Fruit fly (Drosophila melanogaster) whole organism, embryonic: Measurements from ENCODE around the gene Crtc.

Experiments
- Blimp-1 ChIP-seq: fragments of 200-800 bp; sonication (Bioruptor generic); optimal IDR thresholded peaks from 3 replicates; lab custom pipeline; 2018; ENCODE audit warnings: missing biosample characterization, missing genetic modification characterization, mild to moderate bottlenecking, moderate library complexity, missing genetic modification reagents
- CG10543 ChIP-seq: fragments of 200-800 bp; sonication (Bioruptor generic); optimal IDR thresholded peaks from 3 replicates; lab custom pipeline; 2017; ENCODE audit warnings: missing biosample characterization, mild to moderate bottlenecking, missing genetic modification characterization, moderate library complexity
- CG11247 ChIP-seq: fragments of 200-800 bp; sonication (Bioruptor generic); IDR thresholded peaks from 2 replicates; pipeline ENCODE4 v1.3.6; 2022; ENCODE audit warnings: missing biosample characterization, missing genetic modification characterization
- CG12299 ChIP-seq: fragments of 200-800 bp; sonication (Bioruptor generic); optimal IDR thresholded peaks from 2 replicates; lab custom pipeline; 2018; ENCODE audit warnings: missing biosample characterization, mild to moderate bottlenecking, missing genetic modification characterization
- CG13775 ChIP-seq: fragments of 200-800 bp; sonication (Bioruptor generic); optimal IDR thresholded peaks from 3 replicates; lab custom pipeline; 2017; ENCODE audit warnings: missing biosample characterization, mild to moderate bottlenecking, missing genetic modification characterization
- CG14667 ChIP-seq: fragments of 200-800 bp; sonication (Bioruptor generic); IDR thresholded peaks from 2 replicates; pipeline ENCODE4 v1.3.6; 2022; ENCODE audit warnings: missing biosample characterization, missing genetic modification characterization
- CG15011 ChIP-seq: fragments of 200-800 bp; sonication (Bioruptor generic); optimal IDR thresholded peaks from 3 replicates; lab custom pipeline; 2018; ENCODE audit warnings: missing biosample characterization, mild to moderate bottlenecking, missing genetic modification characterization
- CG15601 ChIP-seq: fragments of 200-800 bp; sonication (Bioruptor generic); optimal IDR thresholded peaks from 3 replicates; lab custom pipeline; 2019; ENCODE audit warnings: missing biosample characterization, mild to moderate bottlenecking, missing genetic modification characterization, moderate library complexity
- CG1647 ChIP-seq: fragments of 200-800 bp; sonication (Bioruptor generic); optimal IDR thresholded peaks from 3 replicates; lab custom pipeline; 2016; ENCODE audit warnings: missing biosample characterization, missing genetic modification characterization
- CG18011 ChIP-seq: fragments of 200-800 bp; sonication (Bioruptor generic); optimal IDR thresholded peaks from 2 replicates; lab custom pipeline; 2017; ENCODE audit warnings: missing biosample characterization, missing genetic modification characterization, mild to moderate bottlenecking, moderate library complexity, missing genotype
- CG31441 ChIP-seq: fragments of 200-800 bp; sonication (Bioruptor generic); IDR thresholded peaks from 2 replicates; pipeline ENCODE4 v1.3.6; 2022; ENCODE audit warnings: missing biosample characterization, missing genetic modification characterization
- CG3281 ChIP-seq: fragments of 200-800 bp; sonication (Bioruptor generic); optimal IDR thresholded peaks from 3 replicates; lab custom pipeline; 2017; ENCODE audit warnings: missing biosample characterization, mild to moderate bottlenecking, missing genetic modification characterization
- CG4730 ChIP-seq: fragments of 200-800 bp; sonication (Bioruptor generic); IDR thresholded peaks from 2 replicates; pipeline ENCODE4 v1.3.6; 2022; ENCODE audit warnings: missing biosample characterization, missing genetic modification characterization
- CG5245 ChIP-seq: fragments of 200-800 bp; sonication (Bioruptor generic); optimal IDR thresholded peaks from 3 replicates; lab custom pipeline; 2016; ENCODE audit warnings: missing biosample characterization, missing genetic modification characterization
- CG5953 ChIP-seq: fragments of 200-800 bp; sonication (Bioruptor generic); IDR thresholded peaks from 2 replicates; pipeline ENCODE4 v1.3.6; 2022; ENCODE audit warnings: missing biosample characterization, missing genetic modification characterization
- CG6689 ChIP-seq: fragments of 200-800 bp; sonication (Bioruptor generic); IDR thresholded peaks from 2 replicates; pipeline ENCODE4 v1.3.6; 2022; ENCODE audit warnings: missing biosample characterization, missing genetic modification characterization
- CG6854 ChIP-seq: fragments of 200-800 bp; sonication (Bioruptor generic); optimal IDR thresholded peaks from 3 replicates; lab custom pipeline; 2017; ENCODE audit warnings: missing biosample characterization, mild to moderate bottlenecking, missing genetic modification characterization
- CG7839 ChIP-seq: fragments of 200-800 bp; sonication (Bioruptor generic); optimal IDR thresholded peaks from 3 replicates; lab custom pipeline; 2018; ENCODE audit warnings: missing biosample characterization, mild to moderate bottlenecking, missing genetic modification characterization, moderate library complexity
- CG8944 ChIP-seq: fragments of 200-800 bp; sonication (Bioruptor generic); optimal IDR thresholded peaks from 3 replicates; lab custom pipeline; 2016; ENCODE audit warnings: missing biosample characterization, missing genetic modification characterization
- CG9932 ChIP-seq: fragments of 200-800 bp; sonication (Bioruptor generic); IDR thresholded peaks from 2 replicates; pipeline ENCODE4 v1.3.6; 2022; ENCODE audit warnings: missing biosample characterization, missing genetic modification characterization
- Dek ChIP-seq: fragments of 200-800 bp; sonication (Bioruptor generic); optimal IDR thresholded peaks from 3 replicates; lab custom pipeline; 2019; ENCODE audit warnings: missing biosample characterization, mild to moderate bottlenecking, missing genetic modification characterization, moderate library complexity
- Dref ChIP-seq: fragments of 200-800 bp; sonication (Bioruptor generic); IDR thresholded peaks from 2 replicates; pipeline ENCODE4 v1.3.6; 2022; ENCODE audit warnings: missing biosample characterization, missing genetic modification characterization
- Ets97D ChIP-seq: fragments of 200-800 bp; sonication (Bioruptor generic); optimal IDR thresholded peaks from 3 replicates; lab custom pipeline; 2016; ENCODE audit warnings: missing biosample characterization, missing genetic modification characterization
- Gug ChIP-seq: fragments of 200-800 bp; sonication (Bioruptor generic); IDR thresholded peaks from 4 replicates; pipeline ENCODE4 v1.3.6; 2022; ENCODE audit warnings: missing biosample characterization, missing genetic modification characterization
- HHEX ChIP-seq: fragments of 200-800 bp; sonication (Bioruptor generic); optimal IDR thresholded peaks from 3 replicates; lab custom pipeline; 2017; ENCODE audit warnings: missing biosample characterization, mild to moderate bottlenecking, missing genetic modification characterization, missing genetic modification reagents
- Hand ChIP-seq: fragments of 200-800 bp; sonication (Bioruptor generic); optimal IDR thresholded peaks from 2 replicates; lab custom pipeline; 2017; ENCODE audit warnings: mild to moderate bottlenecking, missing biosample characterization, missing genetic modification reagents, missing genetic modification characterization
- Hr51 ChIP-seq, 2 experiments: fragments of 200-800 bp; sonication (Bioruptor generic); optimal IDR thresholded peaks; 2 replicates in 1 of 2; 3 replicates in 1 of 2; lab custom pipeline; 2016 to 2018; ENCODE audit warnings: missing biosample characterization in 2 of 2, missing genetic modification characterization in 2 of 2, mild to moderate bottlenecking in 1 of 2, moderate library complexity in 1 of 2
- MTF-1 ChIP-seq: fragments of 200-800 bp; sonication (Bioruptor generic); optimal IDR thresholded peaks from 2 replicates; lab custom pipeline; 2018; ENCODE audit warnings: missing biosample characterization, mild to moderate bottlenecking, missing genetic modification characterization, borderline replicate concordance
- Meics ChIP-seq: fragments of 200-800 bp; sonication (Bioruptor generic); optimal IDR thresholded peaks from 2 replicates; lab custom pipeline; 2017; ENCODE audit warnings: missing biosample characterization, mild to moderate bottlenecking, missing genetic modification characterization
- NK7.1 ChIP-seq: fragments of 200-800 bp; sonication (Bioruptor generic); optimal IDR thresholded peaks from 3 replicates; lab custom pipeline; 2016; ENCODE audit warnings: missing biosample characterization, missing genetic modification characterization
- Nf-YA ChIP-seq: fragments of 200-800 bp; sonication (Bioruptor generic); IDR thresholded peaks from 2 replicates; pipeline ENCODE4 v1.3.6; 2022; ENCODE audit warnings: missing biosample characterization, missing genetic modification characterization
- Opbp ChIP-seq: fragments of 200-800 bp; sonication (Bioruptor generic); IDR thresholded peaks from 3 replicates; pipeline ENCODE4 v1.3.6; 2022; ENCODE audit warnings: missing biosample characterization, missing genetic modification characterization; ENCODE audit not compliant: partially characterized antibody
- Optix ChIP-seq: fragments of 200-800 bp; sonication (Bioruptor generic); IDR thresholded peaks from 3 replicates; pipeline ENCODE4 v1.3.6; 2022; ENCODE audit warnings: missing biosample characterization, missing genetic modification characterization
- Taf1 ChIP-seq: fragments of 200-800 bp; sonication (Bioruptor generic); IDR thresholded peaks from 2 replicates; pipeline ENCODE4 v1.3.6; 2022; ENCODE audit warnings: missing biosample characterization, missing genetic modification characterization
- Trl ChIP-seq, 3 experiments: fragments of >200 bp in 2 of 3; fragments of 200-800 bp in 1 of 3; sonication (Bioruptor generic) in 1 of 3; optimal IDR thresholded peaks; 2 replicates in 1 of 3; 3 replicates in 2 of 3; lab custom pipeline; 2016 to 2017; ENCODE audit warnings: missing biosample characterization in 1 of 3, missing genetic modification characterization in 1 of 3
- bsh ChIP-seq, 2 experiments: fragments of 200-800 bp; sonication (Bioruptor generic); optimal IDR thresholded peaks; 2 replicates each; lab custom pipeline; 2017 to 2018; ENCODE audit warnings: mild to moderate bottlenecking in 2 of 2, missing biosample characterization in 2 of 2, missing genetic modification characterization in 2 of 2, moderate library complexity in 1 of 2
- cato ChIP-seq: fragments of 200-800 bp; sonication (Bioruptor generic); optimal IDR thresholded peaks from 2 replicates; lab custom pipeline; 2016; ENCODE audit warnings: missing biosample characterization, missing genetic modification characterization, borderline replicate concordance
- cg ChIP-seq: fragments of 200-800 bp; sonication (Bioruptor generic); optimal IDR thresholded peaks from 3 replicates; lab custom pipeline; 2019; ENCODE audit warnings: missing biosample characterization, mild to moderate bottlenecking, missing genetic modification characterization, moderate library complexity
- fd96Cb ChIP-seq: fragments of 200-800 bp; sonication (Bioruptor generic); optimal IDR thresholded peaks from 2 replicates; lab custom pipeline; 2018; ENCODE audit warnings: missing biosample characterization, mild to moderate bottlenecking, missing genetic modification characterization, moderate library complexity
- gcm2 ChIP-seq: fragments of 200-800 bp; sonication (Bioruptor generic); optimal IDR thresholded peaks from 2 replicates; lab custom pipeline; 2016; ENCODE audit warnings: missing biosample characterization, missing genetic modification characterization
- jigr1 ChIP-seq: fragments of 200-800 bp; sonication (Bioruptor generic); IDR thresholded peaks from 3 replicates; pipeline ENCODE4 v1.3.6; 2022; ENCODE audit warnings: missing biosample characterization, missing genetic modification characterization
- rib ChIP-seq: fragments of 200-800 bp; sonication (Bioruptor generic); IDR thresholded peaks from 2 replicates; pipeline ENCODE4 v1.3.6; 2022; ENCODE audit warnings: missing biosample characterization, missing genetic modification characterization
- sc ChIP-seq, 3 experiments: fragments of >200 bp in 2 of 3; fragments of 200-800 bp in 1 of 3; sonication (Bioruptor generic) in 1 of 3; optimal IDR thresholded peaks; 2 replicates in 2 of 3; 3 replicates in 1 of 3; lab custom pipeline; 2017; ENCODE audit warnings: mild to moderate bottlenecking in 1 of 3, missing biosample characterization in 1 of 3, missing genetic modification characterization in 1 of 3, missing genetic modification reagents in 1 of 3
- scrt ChIP-seq: fragments of 200-800 bp; sonication (Bioruptor generic); optimal IDR thresholded peaks from 2 replicates; lab custom pipeline; 2018; ENCODE audit warnings: missing biosample characterization, mild to moderate bottlenecking, missing genetic modification characterization, moderate library complexity
- sens ChIP-seq: fragments of 200-800 bp; sonication (Bioruptor generic); peaks from one replicate; lab custom pipeline; 2016; ENCODE audit warnings: missing biosample characterization, missing genetic modification characterization
- sna ChIP-seq: fragments of 200-800 bp; sonication (Bioruptor generic); IDR thresholded peaks from 2 replicates; pipeline ENCODE4 v1.3.6; 2022; ENCODE audit warnings: missing biosample characterization, missing genetic modification characterization; ENCODE audit not compliant: partially characterized antibody
- trh ChIP-seq: fragments of 200-800 bp; sonication (Bioruptor generic); optimal IDR thresholded peaks from 2 replicates; lab custom pipeline; 2016; ENCODE audit warnings: missing biosample characterization, missing genetic modification characterization

Gene Crtc

dm6 chr3L:17652878-17653700 is 15.9 kb downstream of the Crtc start (continued):
- TF ChIP-seq gcm2 (GFP tag; lab: Kevin White, UChicago), result no peak
- TF ChIP-seq Blimp-1 (GFP tag; lab: Kevin White, UChicago), result peak; percentile 67
- peak; percentile 80 for TF ChIP-seq CG11247 (GFP tag; lab: Robert Waterston, UW)
- peak; percentile 48 for TF ChIP-seq CG12299
- no peak for TF ChIP-seq CG7839 (tag; lab: Kevin White, UChicago)
- peak; percentile 36; the same call in 1 of the 2 replicates for TF ChIP-seq CG4730 (GFP tag; lab: Robert Waterston, UW)
- peak; percentile 12 for TF ChIP-seq CG15601
- TF ChIP-seq cato (GFP tag; lab: Kevin White, UChicago), result no peak
- TF ChIP-seq MTF-1 (GFP tag; lab: Kevin White, UChicago), result peak; percentile 86
- TF ChIP-seq CG13775 (GFP tag; lab: Kevin White, UChicago), result no peak
- TF ChIP-seq Hand (GFP tag; lab: Kevin White, UChicago), result no peak
- TF ChIP-seq CG9932 (GFP tag; lab: Robert Waterston, UW), result peak; percentile 43; the same call in 1 of the 2 replicates
- TF ChIP-seq CG31441 (GFP tag; lab: Robert Waterston, UW), result no peak
- TF ChIP-seq Taf1, result peak; percentile 64; the same call in 1 of the 2 replicates
- peak; percentile 97 for TF ChIP-seq sens (GFP tag; lab: Kevin White, UChicago)
- TF ChIP-seq scrt (GFP tag; lab: Kevin White, UChicago), result peak; percentile 40
- TF ChIP-seq HHEX (GFP tag; lab: Kevin White, UChicago), result peak; percentile 33
- TF ChIP-seq bsh (GFP tag; optimal IDR thresholded peaks at IDR 0.05; lab: Kevin White, UChicago), result peak in 1 of 2 experiments; percentile 56
- TF ChIP-seq Hr51 (GFP tag; optimal IDR thresholded peaks at IDR 0.05; lab: Kevin White, UChicago), result no peak
- TF ChIP-seq Meics (GFP tag; lab: Kevin White, UChicago), result peak; percentile 63
- no peak for TF ChIP-seq jigr1 (GFP tag; lab: Robert Waterston, UW)
- no peak for TF ChIP-seq Optix (GFP tag; lab: Robert Waterston, UW)
- peak; percentile 32 for TF ChIP-seq CG1647
- peak; percentile 74 for TF ChIP-seq CG3281
- peak in 1 of 2 experiments; percentile 17 for TF ChIP-seq Trl (optimal IDR thresholded peaks at IDR 0.05; lab: Kevin White, UChicago)
- peak; percentile 76 for TF ChIP-seq Trl (GFP tag; optimal IDR thresholded peaks at IDR 0.05; lab: Kevin White, UChicago)
- peak; percentile 91 for TF ChIP-seq rib (GFP tag; lab: Robert Waterston, UW)
- peak; percentile 61 for TF ChIP-seq CG6689
- no peak for TF ChIP-seq Gug (GFP tag; lab: Robert Waterston, UW)
- TF ChIP-seq sc (optimal IDR thresholded peaks at IDR 0.05; lab: Kevin White, UChicago), result no peak
- peak; percentile 26 for TF ChIP-seq sc (GFP tag; optimal IDR thresholded peaks at IDR 0.05; lab: Kevin White, UChicago)
- no peak for TF ChIP-seq sna (GFP tag; lab: Robert Waterston, UW)
- peak; percentile 31 for TF ChIP-seq fd96Cb (tag; lab: Kevin White, UChicago)
- TF ChIP-seq Ets97D (GFP tag; lab: Kevin White, UChicago), result no peak
- TF ChIP-seq CG15011 (GFP tag; lab: Kevin White, UChicago), result peak; percentile 68
- TF ChIP-seq cg, result no peak
- TF ChIP-seq CG5245, result peak; percentile 29
- no peak for TF ChIP-seq Dek (tag; lab: Kevin White, UChicago)
- TF ChIP-seq NK7.1 (GFP tag; lab: Kevin White, UChicago), result peak; percentile 44
- no peak for TF ChIP-seq CG6854 (GFP tag; lab: Kevin White, UChicago)
- TF ChIP-seq Opbp (GFP tag; lab: Robert Waterston, UW), result no peak
- no peak for TF ChIP-seq Dref
- no peak for TF ChIP-seq CG8944 (GFP tag; lab: Kevin White, UChicago)
- no peak for TF ChIP-seq CG5953 (GFP tag; lab: Robert Waterston, UW)
- peak; percentile 91 for TF ChIP-seq CG10543 (GFP tag; lab: Kevin White, UChicago)
- peak; percentile 43; the same call in 1 of the 2 replicates for TF ChIP-seq CG14667 (GFP tag; lab: Robert Waterston, UW)
- no peak for TF ChIP-seq CG18011 (GFP tag; lab: Kevin White, UChicago)
- TF ChIP-seq trh (GFP tag; lab: Kevin White, UChicago), result no peak
- TF ChIP-seq Nf-YA (GFP tag; lab: Robert Waterston, UW), result peak; percentile 72
